Worm (Caenorhabditis elegans): Measurements from ENCODE around the gene gei-6.

- TF ChIP-seq ces-1 (GFP tag; optimal IDR thresholded peaks at IDR 0.05) = no peak
- no peak for TF ChIP-seq nhr-237 (tag; optimal IDR thresholded peaks at IDR 0.05)
- TF ChIP-seq nhr-48 (tag; optimal IDR thresholded peaks at IDR 0.05) = no peak
- TF ChIP-seq ztf-11 (tag; optimal IDR thresholded peaks at IDR 0.05) = no peak
- no peak for TF ChIP-seq egl-43 (GFP tag; IDR thresholded peaks at IDR 0.05)
- no peak for TF ChIP-seq F10B5.3 (tag; optimal IDR thresholded peaks at IDR 0.05)
- TF ChIP-seq jun-1 (tag; optimal IDR thresholded peaks at IDR 0.05) = no peak
- no peak for TF ChIP-seq unc-62 (GFP tag; optimal IDR thresholded peaks at IDR 0.05 in 1 of 2)
- no peak for TF ChIP-seq unc-62 (tag; optimal IDR thresholded peaks at IDR 0.05)
- TF ChIP-seq F49E8.2 (tag; optimal IDR thresholded peaks at IDR 0.05; ENCODE audit: borderline replicate concordance) = no peak
Measured at ce11 chrV:7218988-7219387, 11.7 kb downstream of the gei-6 start, which contains the start of gene C13F10.5.

Measured in whole organism, L4 larva.